Fruit fly (Drosophila melanogaster): ENCODE data around the gene Ugalt.

DNA sequence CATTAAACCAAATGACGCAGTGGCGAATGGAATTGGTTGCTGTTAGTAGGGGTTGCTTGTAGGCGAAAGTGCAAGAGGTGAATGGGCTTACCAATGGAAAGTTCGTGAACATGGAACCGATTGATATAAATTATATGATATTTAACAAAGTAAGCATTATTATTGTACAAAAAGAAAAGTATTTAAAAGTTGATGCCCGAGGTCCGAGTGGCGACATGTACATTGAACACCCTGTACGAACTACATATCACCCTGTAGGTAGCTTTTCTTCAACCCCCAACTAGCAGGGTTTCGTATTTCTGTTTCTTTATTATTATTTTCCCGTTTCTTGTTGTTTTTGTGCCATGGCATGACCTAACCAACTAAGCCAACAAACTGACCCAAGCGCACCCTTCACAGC, 46.4 kb downstream of the Ugalt start:
- TF ChIP-seq insv (optimal IDR thresholded peaks at IDR 0.05), result no peak
- no peak for TF ChIP-seq h (optimal IDR thresholded peaks at IDR 0.05)
- TF ChIP-seq Sin3A (optimal IDR thresholded peaks at IDR 0.05), result no peak

All from Kc167 (cell line).